Fruit fly (Drosophila melanogaster) whole organism, prepupa: Measurements from ENCODE around the gene CG16717.
A peak's percentile ranks its signal among the peaks of the same experiment; 100 is the strongest.

Experiments used
- CG10669 ChIP-seq: fragments of 200-800 bp; sonication (Bioruptor generic); optimal IDR thresholded peaks from 3 replicates; lab custom pipeline; 2018; ENCODE audit warnings: missing biosample characterization, mild to moderate bottlenecking, missing genetic modification characterization, moderate library complexity
- CG11294 ChIP-seq: fragments of 200-800 bp; sonication (Bioruptor generic); IDR thresholded peaks from 2 replicates; pipeline ENCODE4 v1.3.6; 2022; ENCODE audit warnings: missing biosample characterization, missing genetic modification characterization
- CG11902 ChIP-seq: fragments of 200-800 bp; sonication (Bioruptor generic); optimal IDR thresholded peaks from 3 replicates; lab custom pipeline; 2016; ENCODE audit warnings: missing biosample characterization, missing genetic modification characterization
- CG15336 ChIP-seq: fragments of 200-800 bp; sonication (Bioruptor generic); IDR thresholded peaks from 2 replicates; pipeline ENCODE4 v1.3.6; 2022; ENCODE audit warnings: missing biosample characterization, missing genetic modification characterization
- CG3032 ChIP-seq: fragments of 200-800 bp; optimal IDR thresholded peaks from 2 replicates; lab custom pipeline; 2019; ENCODE audit warnings: missing biosample characterization, mild to moderate bottlenecking, missing genetic modification characterization, moderate library complexity
- CG32006 ChIP-seq: fragments of 200-800 bp; sonication (Bioruptor generic); optimal IDR thresholded peaks from 3 replicates; lab custom pipeline; 2017; ENCODE audit warnings: missing biosample characterization, mild to moderate bottlenecking, missing genetic modification characterization
- CG34406 ChIP-seq: fragments of 200-800 bp; sonication (Bioruptor generic); optimal IDR thresholded peaks from 3 replicates; lab custom pipeline; 2016; ENCODE audit warnings: missing biosample characterization, missing genetic modification characterization
- CG4318 ChIP-seq: fragments of 200-800 bp; sonication (Bioruptor generic); optimal IDR thresholded peaks from 3 replicates; lab custom pipeline; 2017; ENCODE audit warnings: missing biosample characterization, mild to moderate bottlenecking, missing genetic modification characterization
- CG6163 ChIP-seq: fragments of 200-800 bp; sonication (Bioruptor generic); IDR thresholded peaks from 3 replicates; pipeline ENCODE4 v1.3.6; 2022; ENCODE audit warnings: missing biosample characterization, missing genetic modification characterization
- CG6808 ChIP-seq: fragments of 200-800 bp; sonication (Bioruptor generic); optimal IDR thresholded peaks from 3 replicates; lab custom pipeline; 2017; ENCODE audit warnings: missing biosample characterization, missing genetic modification characterization, mild to moderate bottlenecking, moderate library complexity, missing genetic modification reagents
- CG6854 ChIP-seq: fragments of 200-800 bp; sonication (Bioruptor generic); optimal IDR thresholded peaks from 2 replicates; lab custom pipeline; 2017; ENCODE audit warnings: missing biosample characterization, mild to moderate bottlenecking, missing genetic modification characterization
- CG7368 ChIP-seq: fragments of 200-800 bp; sonication (Bioruptor generic); optimal IDR thresholded peaks from 3 replicates; lab custom pipeline; 2016; ENCODE audit warnings: missing biosample characterization, missing genetic modification characterization
- CG8119 ChIP-seq: fragments of 200-800 bp; sonication (Bioruptor generic); IDR thresholded peaks from 3 replicates; pipeline ENCODE4 v1.3.6; 2022; ENCODE audit warnings: missing biosample characterization, missing genetic modification characterization
- CG8632 ChIP-seq: fragments of 200-800 bp; sonication (Bioruptor generic); optimal IDR thresholded peaks from 3 replicates; lab custom pipeline; 2016; ENCODE audit warnings: missing biosample characterization, missing genetic modification characterization
- CG9139 ChIP-seq: fragments of 200-800 bp; sonication (Bioruptor generic); optimal IDR thresholded peaks from 3 replicates; lab custom pipeline; 2017; ENCODE audit warnings: missing biosample characterization, mild to moderate bottlenecking, missing genetic modification characterization
- Eip75B ChIP-seq: fragments of 200-800 bp; sonication (Bioruptor generic); optimal IDR thresholded peaks from 3 replicates; lab custom pipeline; 2016; ENCODE audit warnings: missing biosample characterization, missing genetic modification characterization
- Eip93F ChIP-seq: fragments of 200-800 bp; sonication (Bioruptor generic); optimal IDR thresholded peaks from 2 replicates; lab custom pipeline; 2016; ENCODE audit warnings: missing biosample characterization, mild to moderate bottlenecking, missing genetic modification characterization
- Ets21C ChIP-seq: fragments of 200-800 bp; sonication (Bioruptor generic); optimal IDR thresholded peaks from 3 replicates; lab custom pipeline; 2016; ENCODE audit warnings: missing biosample characterization, missing genetic modification characterization
- Ets96B ChIP-seq: fragments of 200-800 bp; optimal IDR thresholded peaks from 2 replicates; lab custom pipeline; 2019; ENCODE audit warnings: missing biosample characterization, mild to moderate bottlenecking, missing genetic modification characterization, moderate library complexity
- Gug ChIP-seq: fragments of 200-800 bp; sonication (Bioruptor generic); IDR thresholded peaks from 2 replicates; pipeline ENCODE4 v1.3.6; 2022; ENCODE audit warnings: missing biosample characterization, missing genetic modification characterization
- Hr39 ChIP-seq: fragments of 200-800 bp; sonication (Bioruptor generic); optimal IDR thresholded peaks from 2 replicates; lab custom pipeline; 2016; ENCODE audit warnings: missing biosample characterization, missing genetic modification characterization
- Met ChIP-seq: fragments of 200-800 bp; sonication (Bioruptor generic); optimal IDR thresholded peaks from 3 replicates; lab custom pipeline; 2016; ENCODE audit warnings: missing biosample characterization, missing genetic modification characterization
- Smox ChIP-seq: fragments of 200-800 bp; sonication (Bioruptor generic); optimal IDR thresholded peaks from 3 replicates; lab custom pipeline; 2016; ENCODE audit warnings: missing biosample characterization, missing genetic modification characterization
- Sox14 ChIP-seq: fragments of 200-800 bp; sonication (Bioruptor generic); optimal IDR thresholded peaks from 3 replicates; lab custom pipeline; 2016; ENCODE audit warnings: missing biosample characterization, missing genetic modification characterization
- Sox15 ChIP-seq: fragments of 200-800 bp; sonication (Bioruptor generic); optimal IDR thresholded peaks from 3 replicates; lab custom pipeline; 2016; ENCODE audit warnings: missing biosample characterization, missing genetic modification characterization
- achi ChIP-seq: fragments of 200-800 bp; sonication (Bioruptor generic); optimal IDR thresholded peaks from 3 replicates; lab custom pipeline; 2016; ENCODE audit warnings: missing biosample characterization, missing genetic modification characterization
- acj6 ChIP-seq: fragments of 200-800 bp; sonication (Bioruptor generic); optimal IDR thresholded peaks from 3 replicates; lab custom pipeline; 2016; ENCODE audit warnings: missing biosample characterization, missing genetic modification characterization
- cyc ChIP-seq: fragments of 200-800 bp; sonication (Bioruptor generic); optimal IDR thresholded peaks from 3 replicates; lab custom pipeline; 2016; ENCODE audit warnings: missing biosample characterization, missing genetic modification characterization
- dac ChIP-seq: fragments of 200-800 bp; sonication (Bioruptor generic); optimal IDR thresholded peaks from 2 replicates; lab custom pipeline; 2017; ENCODE audit warnings: missing biosample characterization, mild to moderate bottlenecking, missing genetic modification characterization
- dsx ChIP-seq: fragments of 200-800 bp; optimal IDR thresholded peaks from 3 replicates; lab custom pipeline; 2019; ENCODE audit warnings: missing biosample characterization, mild to moderate bottlenecking, missing genetic modification characterization, moderate library complexity; ENCODE audit not compliant: poor library complexity, severe bottlenecking
- eg ChIP-seq: fragments of 200-800 bp; sonication (Bioruptor generic); IDR thresholded peaks from 3 replicates; pipeline ENCODE4 v1.3.6; 2022; ENCODE audit warnings: missing biosample characterization, missing genetic modification characterization
- esn ChIP-seq: fragments of 200-800 bp; sonication (Bioruptor generic); optimal IDR thresholded peaks from 2 replicates; lab custom pipeline; 2016; ENCODE audit warnings: missing biosample characterization, mild to moderate bottlenecking, missing genetic modification characterization, moderate library complexity
- fd59A ChIP-seq: fragments of 200-800 bp; sonication (Bioruptor generic); optimal IDR thresholded peaks from 2 replicates; lab custom pipeline; 2017; ENCODE audit warnings: missing biosample characterization, mild to moderate bottlenecking, missing genetic modification characterization, missing genetic modification reagents
- fd85E ChIP-seq: fragments of 200-800 bp; sonication (Bioruptor generic); optimal IDR thresholded peaks from 3 replicates; lab custom pipeline; 2016; ENCODE audit warnings: missing biosample characterization, missing genetic modification characterization
- lz ChIP-seq: fragments of 200-800 bp; sonication (Bioruptor generic); optimal IDR thresholded peaks from 3 replicates; lab custom pipeline; 2016; ENCODE audit warnings: missing biosample characterization, missing genetic modification characterization
- net ChIP-seq: fragments of 200-800 bp; sonication (Bioruptor generic); optimal IDR thresholded peaks from 3 replicates; lab custom pipeline; 2016; ENCODE audit warnings: missing biosample characterization, missing genetic modification characterization
- pdm3 ChIP-seq: fragments of 200-800 bp; sonication (Bioruptor generic); optimal IDR thresholded peaks from 3 replicates; lab custom pipeline; 2016; ENCODE audit warnings: missing biosample characterization, missing genetic modification characterization
- svp ChIP-seq: fragments of 200-800 bp; sonication (Bioruptor generic); peaks from one replicate; lab custom pipeline; 2016; ENCODE audit warnings: missing biosample characterization, missing genetic modification characterization
- topi ChIP-seq: fragments of 200-800 bp; sonication (Bioruptor generic); optimal IDR thresholded peaks from 3 replicates; lab custom pipeline; 2016; ENCODE audit warnings: missing biosample characterization, missing genetic modification characterization
- vri ChIP-seq: fragments of 200-800 bp; sonication (Bioruptor generic); optimal IDR thresholded peaks from 3 replicates; lab custom pipeline; 2016; ENCODE audit warnings: missing biosample characterization, mild to moderate bottlenecking, missing genetic modification characterization

Gene CG16717

dm6 chr3L:9704162-9704748 lies 25.3 kb downstream of the CG16717 start, which contains the start of gene CG16711 (continued):
- TF ChIP-seq CG8632 (GFP tag; lab: Kevin White, UChicago): no peak

- TF ChIP-seq acj6 (GFP tag; lab: Kevin White, UChicago): no peak
- no peak for TF ChIP-seq esn (GFP tag; lab: Kevin White, UChicago)
- no peak for TF ChIP-seq lz (GFP tag; lab: Kevin White, UChicago)
- TF ChIP-seq CG32006: no peak
- no peak for TF ChIP-seq fd85E (GFP tag; lab: Kevin White, UChicago)
- TF ChIP-seq CG11294: no peak
- no peak for TF ChIP-seq CG3032 (tag; lab: Kevin White, UChicago)
- TF ChIP-seq topi (GFP tag; lab: Kevin White, UChicago): no peak
- TF ChIP-seq CG9139: no peak
- no peak for TF ChIP-seq svp (GFP tag; lab: Kevin White, UChicago)
- TF ChIP-seq CG7368 (GFP tag; lab: Kevin White, UChicago): no peak
- TF ChIP-seq CG8119 (GFP tag; lab: Robert Waterston, UW): no peak
Observed at dm6 chr3L:9705591-9705990, 26.6 kb downstream of the CG16717 start.

- TF ChIP-seq Eip93F (GFP tag; lab: Kevin White, UChicago) (no peak), Met (GFP tag; lab: Kevin White, UChicago) (no peak), CG6808 (no peak), Eip75B (GFP tag; lab: Kevin White, UChicago) (no peak), Ets96B (tag; lab: Kevin White, UChicago) (no peak), fd59A (GFP tag; lab: Kevin White, UChicago) (no peak), CG9139 (no peak), pdm3 (GFP tag; lab: Kevin White, UChicago) (no peak), esn (GFP tag; lab: Kevin White, UChicago) (no peak), svp (GFP tag; lab: Kevin White, UChicago) (no peak), Sox14 (GFP tag; lab: Kevin White, UChicago) (no peak), net (GFP tag; lab: Kevin White, UChicago) (no peak), Ets21C (GFP tag; lab: Kevin White, UChicago) (no peak), CG11294 (no peak), dsx (GFP tag; lab: Kevin White, UChicago) (no peak), CG4318 (GFP tag; lab: Kevin White, UChicago) (no peak), lz (GFP tag; lab: Kevin White, UChicago) (no peak)
Observed at dm6 chr3L:9708797-9709196, 29.8 kb downstream of the CG16717 start.

dm6 chr3L:9711203-9711602 lies 32.2 kb downstream of the CG16717 start:
- TF ChIP-seq CG6808 (no peak), CG11294 (no peak), fd85E (GFP tag; lab: Kevin White, UChicago) (no peak), svp (GFP tag; lab: Kevin White, UChicago) (peak; percentile 8)

- no peak for TF ChIP-seq eg (GFP tag; lab: Robert Waterston, UW)
- no peak for TF ChIP-seq achi (GFP tag; lab: Kevin White, UChicago)
- no peak for TF ChIP-seq Ets21C (GFP tag; lab: Kevin White, UChicago)
- TF ChIP-seq lz (GFP tag; lab: Kevin White, UChicago): peak; percentile 17
- TF ChIP-seq Hr39 (GFP tag; lab: Kevin White, UChicago): peak; percentile 16
- no peak for TF ChIP-seq Sox15
- TF ChIP-seq Eip75B (GFP tag; lab: Kevin White, UChicago): no peak
- TF ChIP-seq vri: no peak
- TF ChIP-seq CG32006: no peak
- TF ChIP-seq CG4318 (GFP tag; lab: Kevin White, UChicago): no peak
- peak; percentile 45 for TF ChIP-seq esn (GFP tag; lab: Kevin White, UChicago)
- TF ChIP-seq Gug (GFP tag; lab: Robert Waterston, UW): no peak
- TF ChIP-seq Sox14 (GFP tag; lab: Kevin White, UChicago): peak; percentile 43
- TF ChIP-seq CG6808: no peak
- no peak for TF ChIP-seq CG15336
- TF ChIP-seq CG11902 (GFP tag; lab: Kevin White, UChicago): no peak
- TF ChIP-seq dsx (GFP tag; lab: Kevin White, UChicago): no peak
- no peak for TF ChIP-seq Ets96B (tag; lab: Kevin White, UChicago)
- TF ChIP-seq dac: no peak
- peak; percentile 6 for TF ChIP-seq cyc (GFP tag; lab: Kevin White, UChicago)
- TF ChIP-seq CG10669: no peak
- no peak for TF ChIP-seq Smox (GFP tag; lab: Kevin White, UChicago)
- TF ChIP-seq CG34406 (GFP tag; lab: Kevin White, UChicago): no peak
- TF ChIP-seq CG6854: no peak
- TF ChIP-seq topi (GFP tag; lab: Kevin White, UChicago): no peak
- no peak for TF ChIP-seq CG6163 (GFP tag; lab: Robert Waterston, UW)
- TF ChIP-seq pdm3 (GFP tag; lab: Kevin White, UChicago): no peak
- no peak for TF ChIP-seq CG7368 (GFP tag; lab: Kevin White, UChicago)
Observed at dm6 chr3L:9712066-9712789, 33.2 kb downstream of the CG16717 start.
